Worm (Caenorhabditis elegans) whole organism, midembryonic: Measurements from ENCODE around the gene lron-7.

Source experiments
- T22C8.4 ChIP-seq: fragments of 200-800 bp; sonication (Bioruptor generic); IDR thresholded peaks from 2 replicates; pipeline ENCODE4 v1.3.6; 2022; ENCODE audit warnings: missing genetic modification characterization, missing compliant biosample characterization
- cog-1 ChIP-seq: sonication (generic microtip); optimal IDR thresholded peaks from 2 replicates; lab custom pipeline; 2016; ENCODE audit warnings: missing genetic modification characterization, missing compliant biosample characterization
- flt-1 ChIP-seq: fragments of 200-800 bp; sonication (Bioruptor generic); IDR thresholded peaks from 2 replicates; pipeline ENCODE4 v1.3.6; 2022; ENCODE audit warnings: missing genetic modification characterization, missing compliant biosample characterization
- klf-2 ChIP-seq: fragments of 200-800 bp; sonication (Bioruptor generic); conservative IDR thresholded peaks from 2 replicates; pipeline ENCODE4 v1.3.6; 2022; ENCODE audit warnings: missing genetic modification reagents, missing genetic modification characterization, missing compliant biosample characterization
- med-1 ChIP-seq: sonication (generic microtip); optimal IDR thresholded peaks from 2 replicates; lab custom pipeline; 2017; ENCODE audit warnings: missing genetic modification characterization, mild to moderate bottlenecking, missing compliant biosample characterization, antibody characterized with exemption, missing genetic modification reagents; ENCODE audit not compliant: insufficient read depth
- ref-1 ChIP-seq: fragments of 200-800 bp; sonication (Bioruptor generic); conservative IDR thresholded peaks from 2 replicates; pipeline ENCODE4 v1.3.6; 2022; ENCODE audit warnings: missing genetic modification reagents, missing genetic modification characterization, missing compliant biosample characterization
- tab-1 ChIP-seq: fragments of 200-800 bp; sonication (Bioruptor generic); IDR thresholded peaks from 2 replicates; pipeline ENCODE4 v1.3.6; 2022; ENCODE audit warnings: missing genetic modification characterization, missing compliant biosample characterization
- ztf-23 ChIP-seq: fragments of 200-800 bp; sonication (Bioruptor generic); IDR thresholded peaks from 2 replicates; pipeline ENCODE4 v1.3.6; 2022; ENCODE audit warnings: missing genetic modification reagents, missing genetic modification characterization, missing compliant biosample characterization
- ztf-29 ChIP-seq: fragments of 200-800 bp; sonication (Bioruptor generic); IDR thresholded peaks from 2 replicates; pipeline ENCODE4 v1.3.6; 2022; ENCODE audit warnings: missing genetic modification reagents, missing genetic modification characterization, missing compliant biosample characterization

lron-7 gene

DNA sequence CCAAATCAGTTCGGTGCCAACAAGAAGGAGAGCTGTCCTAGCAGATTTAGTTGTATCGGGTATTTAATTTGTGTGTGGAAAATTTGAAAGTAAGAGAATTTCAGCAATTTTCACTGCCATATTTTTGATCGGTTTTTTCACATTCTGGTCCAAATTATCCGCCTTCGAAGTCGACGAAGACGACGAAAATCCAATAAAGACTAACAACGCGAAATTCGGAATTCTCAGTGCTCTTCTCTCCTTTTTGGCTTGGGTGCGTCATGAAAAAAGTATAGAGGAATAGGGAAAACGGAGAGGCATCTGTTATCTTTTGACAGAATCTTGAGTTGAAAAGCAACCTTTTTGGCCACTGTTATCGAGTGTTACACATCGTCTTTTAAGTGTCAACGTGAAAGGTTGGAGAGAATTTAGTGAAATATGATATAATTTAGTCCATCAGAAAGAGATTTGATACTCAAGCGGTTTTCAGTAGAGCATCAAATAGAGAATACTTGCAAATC, 36.2 kb downstream of the lron-7 start:
- TF ChIP-seq klf-2 (GFP tag; lab: Robert Waterston, UW) (no peak), T22C8.4 (GFP tag; lab: Robert Waterston, UW) (no peak), ztf-29 (GFP tag; lab: Robert Waterston, UW) (no peak), ref-1 (no peak), cog-1 (tag; lab: Kevin White, UChicago) (no peak), ztf-23 (GFP tag; lab: Robert Waterston, UW) (no peak), med-1 (GFP tag; lab: Kevin White, UChicago) (no peak)

DNA sequence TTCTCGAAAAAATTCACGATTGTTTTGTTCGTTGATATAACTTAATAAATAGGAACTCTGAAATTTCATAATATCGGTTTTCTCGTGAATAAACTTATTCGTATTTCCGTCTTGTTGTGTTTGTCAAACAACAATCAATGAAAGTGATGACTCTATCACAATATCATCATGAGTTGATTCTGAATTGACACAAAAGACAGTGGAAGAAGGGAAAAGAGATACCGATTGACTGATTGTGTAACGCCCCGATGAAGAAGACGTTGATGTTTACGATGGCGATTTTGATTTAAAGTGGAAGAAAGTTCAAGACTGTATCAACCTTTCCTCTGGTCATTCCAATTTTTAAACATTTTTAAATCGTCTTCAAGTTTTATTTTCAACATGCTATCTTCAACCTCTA, 37.7 kb downstream of the lron-7 start, which contains the start of gene ttr-59:
Gene ttr-59, plus strand, starts transcription at position 218 of the 400 bp plus-strand sequence.
- TF ChIP-seq cog-1 (tag; lab: Kevin White, UChicago) (no peak), flt-1 (GFP tag; lab: Robert Waterston, UW) (no peak), med-1 (GFP tag; lab: Kevin White, UChicago) (no peak), ztf-29 (GFP tag; lab: Robert Waterston, UW) (no peak), ztf-23 (GFP tag; lab: Robert Waterston, UW) (no peak), ref-1 (no peak), klf-2 (GFP tag; lab: Robert Waterston, UW) (no peak), tab-1 (GFP tag; lab: Robert Waterston, UW) (no peak), T22C8.4 (GFP tag; lab: Robert Waterston, UW) (no peak)

ce11 chrX:7330685-7331196, 38.8 kb downstream of the lron-7 start, which contains the start of gene ttr-30:
Gene ttr-30, plus strand, starts transcription at chrX:7330949.
- TF ChIP-seq klf-2 (GFP tag; lab: Robert Waterston, UW) (no peak), ztf-23 (GFP tag; lab: Robert Waterston, UW) (no peak), ref-1 (no peak), cog-1 (tag; lab: Kevin White, UChicago) (no peak), med-1 (GFP tag; lab: Kevin White, UChicago) (no peak), tab-1 (GFP tag; lab: Robert Waterston, UW) (no peak), ztf-29 (GFP tag; lab: Robert Waterston, UW) (no peak), T22C8.4 (GFP tag; lab: Robert Waterston, UW) (no peak)

DNA sequence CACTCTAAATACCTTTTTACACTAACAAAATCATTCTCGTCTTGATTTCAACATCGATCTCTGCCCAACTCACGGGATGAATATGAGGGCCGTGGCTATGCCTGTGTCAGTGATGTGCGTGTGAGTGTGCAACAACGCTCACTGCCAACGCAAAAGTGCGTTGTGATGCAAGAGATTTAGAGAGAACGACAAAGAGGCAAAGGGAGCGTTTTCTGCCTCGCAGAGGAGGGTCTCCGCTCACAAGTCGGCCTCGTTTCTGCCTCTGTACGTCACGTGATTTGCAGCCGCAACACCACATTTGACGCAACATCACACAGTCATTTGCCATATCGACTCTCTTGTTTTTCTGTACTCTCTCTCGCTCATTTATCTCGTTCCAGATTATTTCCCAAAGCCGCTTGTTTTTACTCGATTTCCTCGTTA, 42.4 kb downstream of the lron-7 start, which contains the start of gene epg-7:
Gene epg-7, plus strand, starts transcription at position 413 of the 423 bp plus-strand sequence.
- TF ChIP-seq ztf-23 (GFP tag; lab: Robert Waterston, UW) (peak; percentile 59), med-1 (GFP tag; lab: Kevin White, UChicago) (no peak), ztf-29 (GFP tag; lab: Robert Waterston, UW) (no peak), T22C8.4 (GFP tag; lab: Robert Waterston, UW) (no peak), klf-2 (GFP tag; lab: Robert Waterston, UW) (no peak), cog-1 (tag; lab: Kevin White, UChicago) (peak; percentile 73), ref-1 (no peak), tab-1 (GFP tag; lab: Robert Waterston, UW) (no peak), flt-1 (GFP tag; lab: Robert Waterston, UW) (no peak)

DNA sequence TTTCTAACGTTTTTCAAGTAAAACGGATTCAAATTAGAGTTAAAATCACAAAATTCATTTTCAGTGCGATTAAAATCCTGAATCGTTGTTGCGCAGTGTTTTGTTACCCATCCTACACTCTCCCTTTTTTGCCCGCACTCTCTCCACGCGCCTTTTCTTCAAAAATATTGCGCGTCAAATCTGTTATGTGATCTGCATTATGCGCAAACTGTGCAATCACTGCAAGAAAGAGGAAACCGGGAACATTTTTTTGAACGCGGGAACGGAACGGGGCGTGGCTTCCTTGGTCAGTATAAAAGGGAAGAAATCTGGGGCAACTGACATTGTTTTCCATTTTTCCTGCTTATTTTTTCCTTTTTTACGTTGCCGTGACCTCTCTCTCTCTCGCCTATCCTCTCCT, 48.5 kb downstream of the lron-7 start:
- TF ChIP-seq T22C8.4 (GFP tag; lab: Robert Waterston, UW) (no peak), med-1 (GFP tag; lab: Kevin White, UChicago) (no peak), ref-1 (no peak), klf-2 (GFP tag; lab: Robert Waterston, UW) (no peak), ztf-23 (GFP tag; lab: Robert Waterston, UW) (no peak), flt-1 (GFP tag; lab: Robert Waterston, UW) (no peak), tab-1 (GFP tag; lab: Robert Waterston, UW) (no peak), cog-1 (tag; lab: Kevin White, UChicago) (no peak), ztf-29 (GFP tag; lab: Robert Waterston, UW) (no peak)

- TF ChIP-seq cog-1 (tag; lab: Kevin White, UChicago) (no peak), klf-2 (GFP tag; lab: Robert Waterston, UW) (no peak), ztf-29 (GFP tag; lab: Robert Waterston, UW) (no peak), ref-1 (no peak), ztf-23 (GFP tag; lab: Robert Waterston, UW) (no peak), T22C8.4 (GFP tag; lab: Robert Waterston, UW) (no peak), med-1 (GFP tag; lab: Kevin White, UChicago) (no peak), tab-1 (GFP tag; lab: Robert Waterston, UW) (no peak), flt-1 (GFP tag; lab: Robert Waterston, UW) (no peak)
These were observed 49.1 kb downstream of the lron-7 start, which contains the start of gene C07D8.6 for ce11 chrX:7340915-7341559. Gene C07D8.6, plus strand, starts transcription at chrX:7341509.

DNA sequence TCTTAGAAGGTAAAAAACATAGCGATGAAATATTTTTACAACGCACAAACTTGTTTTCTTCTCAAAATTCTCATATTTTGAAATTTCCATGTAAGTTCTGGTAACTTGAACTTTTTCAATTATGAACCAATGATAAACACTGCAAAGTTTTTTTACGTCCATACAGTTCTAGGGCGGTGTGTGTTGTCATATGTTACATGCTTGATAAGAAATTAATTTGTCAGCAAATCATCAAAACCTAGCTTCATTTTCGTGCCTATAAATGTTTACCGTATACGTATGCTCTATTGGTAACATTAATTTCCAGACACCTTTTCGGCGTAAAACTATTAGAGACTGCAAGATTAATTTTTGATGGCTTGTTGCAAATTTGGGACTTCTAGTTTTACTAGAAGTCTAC, 51.3 kb downstream of the lron-7 start:
- TF ChIP-seq med-1 (GFP tag; lab: Kevin White, UChicago) (no peak), ztf-29 (GFP tag; lab: Robert Waterston, UW) (no peak), cog-1 (tag; lab: Kevin White, UChicago) (no peak), T22C8.4 (GFP tag; lab: Robert Waterston, UW) (no peak), flt-1 (GFP tag; lab: Robert Waterston, UW) (no peak), ztf-23 (GFP tag; lab: Robert Waterston, UW) (no peak), tab-1 (GFP tag; lab: Robert Waterston, UW) (no peak), klf-2 (GFP tag; lab: Robert Waterston, UW) (no peak), ref-1 (no peak)

DNA sequence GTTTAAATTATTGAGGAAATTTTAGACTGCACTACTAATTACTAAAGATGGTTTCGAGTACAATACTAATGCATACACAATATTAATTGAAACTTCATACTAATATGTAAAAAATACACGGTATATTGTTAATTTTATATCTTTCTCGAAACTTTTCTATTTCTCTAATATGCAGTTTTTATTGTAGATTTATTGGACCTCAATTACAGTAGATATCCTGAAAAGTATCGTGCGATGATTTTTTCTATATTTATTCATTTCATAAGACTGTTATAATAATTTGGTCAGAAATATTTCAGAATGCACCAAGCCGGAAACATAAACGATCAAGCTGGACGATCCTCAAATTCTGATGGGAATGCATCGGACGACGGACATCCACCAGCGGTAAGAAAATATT, 51.8 kb downstream of the lron-7 start, which contains the start of gene C07D8.5:
Gene C07D8.5, plus strand, starts transcription at position 301 of the 400 bp plus-strand sequence.
- no peak for TF ChIP-seq cog-1 (tag; lab: Kevin White, UChicago)
- no peak for TF ChIP-seq T22C8.4 (GFP tag; lab: Robert Waterston, UW)
- no peak for TF ChIP-seq ref-1
- no peak for TF ChIP-seq med-1 (GFP tag; lab: Kevin White, UChicago)
- TF ChIP-seq ztf-29 (GFP tag; lab: Robert Waterston, UW), result no peak
- TF ChIP-seq klf-2 (GFP tag; lab: Robert Waterston, UW), result no peak
- no peak for TF ChIP-seq tab-1 (GFP tag; lab: Robert Waterston, UW)
- no peak for TF ChIP-seq flt-1 (GFP tag; lab: Robert Waterston, UW)
- no peak for TF ChIP-seq ztf-23 (GFP tag; lab: Robert Waterston, UW)
